Fruit fly (Drosophila melanogaster) whole organism, larva: ENCODE results near the gene shf.

Source experiments
- noc ChIP-seq: fragments of 200-800 bp; sonication (Bioruptor generic); optimal IDR thresholded peaks from 3 replicates; lab custom pipeline; 2019; ENCODE audit warnings: missing biosample characterization, mild to moderate bottlenecking, missing genetic modification characterization, moderate library complexity

shf gene

dm6 chrX:6794826-6795225 lies 15.4 kb upstream of the shf start:
- TF ChIP-seq noc (tag; lab: Kevin White, UChicago), result no peak

dm6 chrX:6794190-6794589 lies 14.7 kb upstream of the shf start:
- peak; percentile 74 for TF ChIP-seq noc (tag; lab: Kevin White, UChicago)

DNA sequence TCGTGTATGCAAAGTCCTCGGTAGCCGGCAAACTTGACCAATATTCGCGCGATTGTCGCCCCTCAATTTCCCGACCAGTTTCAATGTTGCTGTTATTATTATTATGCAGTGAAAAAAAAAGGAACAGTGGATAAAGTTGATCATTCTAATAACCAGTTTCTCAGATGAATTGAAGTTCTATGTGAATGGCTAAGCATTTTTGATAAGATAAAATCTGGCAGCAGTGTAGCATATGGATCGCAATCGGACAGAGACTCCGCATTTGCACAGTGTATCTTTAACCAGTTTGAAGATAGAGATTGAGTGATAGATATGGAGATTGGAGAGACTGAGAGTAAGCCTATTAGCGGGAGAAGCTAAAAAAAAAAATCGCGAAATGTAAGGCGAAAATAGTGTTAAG lies 13.9 kb upstream of the shf start:
- TF ChIP-seq noc (tag; lab: Kevin White, UChicago), result peak; percentile 82

dm6 chrX:6792891-6793290 lies 13.4 kb upstream of the shf start:
- no peak for TF ChIP-seq noc (tag; lab: Kevin White, UChicago)

- peak; percentile 43 for TF ChIP-seq noc (tag; lab: Kevin White, UChicago)
Measured at dm6 chrX:6791531-6791930, 12.1 kb upstream of the shf start.

DNA sequence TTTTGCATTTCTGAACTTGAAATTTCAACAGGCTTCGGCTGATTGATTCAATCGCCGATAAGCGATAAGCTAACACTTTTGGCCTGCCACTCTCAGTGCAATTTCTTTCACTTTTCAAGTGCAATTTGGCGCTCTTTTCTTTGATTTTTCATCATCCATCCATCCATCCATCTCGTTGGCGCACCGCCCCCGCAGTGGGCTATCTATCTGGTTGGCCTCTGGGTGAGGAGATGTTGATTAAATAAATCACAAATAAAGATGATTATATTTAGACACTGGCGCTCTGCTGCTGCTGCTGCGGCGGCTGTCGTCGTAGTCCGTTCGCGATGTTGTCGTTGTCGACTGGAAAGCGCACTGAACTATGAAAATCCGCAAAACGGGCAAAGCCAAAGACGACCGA lies 11.5 kb upstream of the shf start:
- TF ChIP-seq noc (tag; lab: Kevin White, UChicago), result no peak

dm6 chrX:6778780-6779179 lies 679 bp downstream of the shf start:
- no peak for TF ChIP-seq noc (tag; lab: Kevin White, UChicago)

dm6 chrX:6778068-6778467 lies 1.4 kb downstream of the shf start:
- TF ChIP-seq noc (tag; lab: Kevin White, UChicago), result no peak

DNA sequence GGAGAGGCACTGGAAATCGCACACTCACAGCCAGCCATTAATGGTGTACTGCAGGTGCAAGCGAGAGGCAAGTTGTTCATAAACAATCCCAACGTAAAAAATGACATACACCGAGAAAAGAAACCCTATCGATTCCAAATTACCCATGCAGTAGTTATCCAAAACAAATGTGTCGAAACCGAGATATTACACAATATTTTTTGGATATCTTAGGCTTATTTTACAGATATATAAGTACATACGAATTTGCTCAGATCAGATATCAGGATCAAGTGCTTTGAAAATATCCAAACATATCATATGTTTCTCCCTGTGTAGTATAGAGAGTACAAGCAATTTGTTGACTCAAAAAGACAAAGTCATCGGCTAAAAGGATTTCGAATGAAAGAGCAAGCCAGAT lies 2.1 kb downstream of the shf start:
- no peak for TF ChIP-seq noc (tag; lab: Kevin White, UChicago)

dm6 chrX:6776934-6777333 lies 2.5 kb downstream of the shf start:
- no peak for TF ChIP-seq noc (tag; lab: Kevin White, UChicago)

DNA sequence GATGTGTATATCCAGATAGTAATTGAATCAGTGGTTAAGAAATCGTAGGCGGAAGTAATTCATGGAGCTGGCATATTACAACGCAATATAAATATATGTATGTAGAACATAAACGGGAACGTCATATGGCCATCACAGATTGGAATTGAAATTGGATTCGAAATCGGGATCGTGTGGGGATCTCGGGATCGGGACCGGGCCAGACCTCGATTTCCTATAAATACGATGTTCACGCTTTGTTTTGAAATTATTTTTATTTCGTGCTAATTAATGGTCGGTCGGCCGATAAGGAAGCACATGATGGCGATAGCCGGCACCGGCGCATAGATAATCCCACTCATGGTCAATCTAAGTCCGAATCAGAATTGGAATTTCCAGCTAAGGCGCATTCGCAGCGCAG lies 3.2 kb downstream of the shf start:
- peak; percentile 28 for TF ChIP-seq noc (tag; lab: Kevin White, UChicago)

DNA sequence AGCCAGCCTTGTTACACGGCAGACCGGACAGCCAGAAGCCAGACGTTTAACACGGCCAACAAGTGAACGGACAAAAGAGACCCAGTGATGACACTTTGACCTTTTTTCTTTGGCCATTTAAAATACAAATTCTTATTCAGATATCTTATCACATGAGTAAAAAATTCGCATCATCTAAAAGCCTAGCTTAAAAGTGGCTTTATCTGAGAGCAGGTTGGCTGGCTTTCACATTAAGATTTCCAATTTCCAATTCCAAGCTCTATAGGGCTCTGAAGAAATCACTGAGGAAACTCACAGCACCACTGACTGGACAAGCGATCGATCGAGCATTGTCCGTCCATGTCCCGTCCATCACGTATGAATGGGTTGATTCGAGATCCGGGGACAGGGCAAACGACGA lies 3.8 kb downstream of the shf start:
- TF ChIP-seq noc (tag; lab: Kevin White, UChicago), result no peak

dm6 chrX:6770924-6771323 lies 8.5 kb downstream of the shf start, which contains the start of gene Coq7:
TSS of gene Coq7 (plus strand) at chrX:6771225.
- TF ChIP-seq noc (tag; lab: Kevin White, UChicago), result peak; percentile 77

DNA sequence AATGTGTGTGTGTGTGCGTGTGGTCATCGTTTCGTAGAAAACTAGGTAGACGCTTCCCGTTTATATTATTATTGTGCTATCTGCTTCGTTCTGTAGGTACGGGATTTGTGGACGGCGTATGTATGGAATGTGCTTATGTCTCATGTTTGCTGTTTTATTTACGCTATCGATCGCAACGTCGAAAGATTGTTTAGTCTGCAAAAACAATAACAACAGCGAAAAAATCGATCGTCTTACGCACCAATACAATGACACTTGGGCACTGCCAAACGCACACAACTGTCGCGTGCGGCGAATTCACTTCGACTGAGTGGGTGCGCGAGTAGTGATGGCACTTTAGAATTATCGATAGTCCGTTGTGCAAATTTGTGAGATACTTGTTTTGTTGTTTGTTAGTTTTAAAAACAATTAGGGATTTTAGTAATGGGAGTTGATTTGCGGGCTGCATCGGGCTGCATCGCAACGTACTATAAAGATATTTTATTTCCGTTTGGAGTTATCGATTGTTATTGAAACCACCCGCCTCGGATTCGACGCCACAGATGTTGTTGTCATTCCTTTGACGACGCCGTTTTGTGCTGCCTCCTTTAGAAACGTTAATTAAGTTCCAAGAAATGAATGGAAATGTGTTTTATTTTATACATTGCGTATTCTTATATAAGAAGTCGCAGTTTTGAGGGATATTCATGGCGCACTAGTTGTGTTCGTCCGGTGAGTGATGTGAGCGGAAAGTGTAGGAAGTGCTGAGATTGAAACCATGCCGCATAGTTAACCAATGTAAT lies 20.1 kb downstream of the shf start:
- TF ChIP-seq noc (tag; lab: Kevin White, UChicago), result no peak

dm6 chrX:6756175-6756718 lies 23.2 kb downstream of the shf start, which contains the start of gene sov:
TSS of gene sov (plus strand) at chrX:6756322.
- no peak for TF ChIP-seq noc (tag; lab: Kevin White, UChicago)

DNA sequence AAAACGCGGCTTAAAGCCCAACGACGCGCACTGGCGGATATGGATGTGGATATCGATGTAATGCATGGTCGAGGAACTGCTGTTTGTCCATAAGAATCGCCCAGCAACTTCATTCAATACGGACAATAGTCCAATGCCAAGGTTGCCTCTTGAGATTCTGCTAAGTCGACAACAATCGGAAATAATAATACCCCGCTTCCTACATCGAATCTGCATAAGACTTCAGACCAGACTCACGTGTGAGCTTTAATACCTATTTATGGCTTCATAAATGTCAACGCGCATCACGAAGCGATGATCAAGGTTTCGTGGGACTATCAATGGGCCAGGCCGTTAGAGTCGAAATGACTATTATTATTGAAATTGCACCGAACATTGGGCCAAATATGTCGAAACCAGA lies 27.5 kb downstream of the shf start:
- TF ChIP-seq noc (tag; lab: Kevin White, UChicago), result no peak

DNA sequence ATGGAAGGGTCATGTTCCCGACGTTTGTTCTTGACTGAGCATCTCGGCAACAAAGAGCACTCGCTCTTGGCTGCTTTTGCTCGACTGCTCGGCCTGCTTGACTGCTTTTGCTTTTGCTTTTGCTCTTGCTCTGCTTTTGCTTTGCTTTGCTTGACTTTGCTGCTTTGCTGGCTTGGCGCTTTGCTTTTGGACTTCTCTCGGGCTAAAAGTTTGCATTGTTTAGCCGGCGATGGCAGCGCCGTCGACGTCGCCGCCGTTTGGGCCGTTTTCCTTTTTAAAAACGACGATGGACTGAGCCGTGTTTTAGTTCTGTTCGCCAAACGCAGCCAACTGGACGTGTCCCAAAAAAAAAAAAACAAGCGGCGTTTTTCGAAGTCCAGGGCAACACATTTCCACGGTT lies 32.2 kb downstream of the shf start, which contains the start of gene CG14439:
CG14439 (plus strand) TSS at position 301 of the 400 bp plus-strand sequence.
- no peak for TF ChIP-seq noc (tag; lab: Kevin White, UChicago)
